Worm (Caenorhabditis elegans): ENCODE results near the gene aldo-1.
A peak's percentile ranks its signal among the peaks of the same experiment; 100 is the strongest.

The aldo-1 gene

ce11 chrIII:13524021-13524420 lies 40.7 kb downstream of the aldo-1 start, which contains the start of gene pod-1:
Gene pod-1, minus strand, starts transcription at chrIII:13524121.
- no peak for TF ChIP-seq pha-4 (tag; optimal IDR thresholded peaks at IDR 0.05)
- no peak for TF ChIP-seq ceh-43 (GFP tag; optimal IDR thresholded peaks at IDR 0.05)

- TF ChIP-seq flh-1 (GFP tag; optimal IDR thresholded peaks at IDR 0.05) (no peak), nhr-28 (tag; optimal IDR thresholded peaks at IDR 0.05) (no peak), sptf-1 (tag; optimal IDR thresholded peaks at IDR 0.05) (no peak), M03D4.4 (tag; optimal IDR thresholded peaks at IDR 0.05) (no peak), snpc-4 (tag; optimal IDR thresholded peaks at IDR 0.05) (no peak), nhr-237 (tag; optimal IDR thresholded peaks at IDR 0.05) (no peak), mab-5 (tag; optimal IDR thresholded peaks at IDR 0.05) (no peak), ces-1 (GFP tag; optimal IDR thresholded peaks at IDR 0.05) (no peak)
Measured at ce11 chrIII:13518437-13518836, 46.3 kb downstream of the aldo-1 start.

ce11 chrIII:13514470-13514869 lies 50.3 kb downstream of the aldo-1 start, which contains the start of gene mlh-1:
Gene mlh-1, minus strand, starts transcription at chrIII:13514570.
- TF ChIP-seq ces-1 (GFP tag; optimal IDR thresholded peaks at IDR 0.05) = peak; percentile 21
- no peak for TF ChIP-seq snpc-4 (tag; optimal IDR thresholded peaks at IDR 0.05)

Data from whole organism, mixed stage, embryonic.